Worm (Caenorhabditis elegans): ENCODE results near the gene F46C5.7.

DNA sequence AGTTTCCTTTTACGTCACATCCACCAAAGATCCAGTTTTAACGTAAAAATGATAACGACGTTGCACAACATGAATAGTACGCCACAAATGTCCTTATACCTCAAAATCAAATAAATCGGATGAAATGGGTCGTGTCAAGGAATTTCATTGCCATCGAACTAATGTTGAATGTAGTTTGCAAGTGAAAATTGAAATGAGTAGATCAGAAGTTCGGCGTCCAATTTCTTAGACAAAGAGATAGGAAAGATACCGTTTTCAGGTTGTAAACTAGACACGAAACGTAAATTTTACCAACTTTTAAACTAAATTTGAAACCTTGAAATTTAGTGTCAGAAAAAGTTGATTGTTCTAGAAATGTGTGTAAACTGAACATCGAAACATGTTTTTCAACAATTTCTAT, 15.7 kb downstream of the F46C5.7 start:
- TF ChIP-seq B0310.2 (tag; optimal IDR thresholded peaks at IDR 0.05) (no peak), flt-1 (GFP tag; IDR thresholded peaks at IDR 0.05) (no peak)
